Worm (Caenorhabditis elegans): ENCODE results near the gene bath-28.

The bath-28 gene

ce11 chrII:3303582-3303981, 41.2 kb downstream of the bath-28 start (continued):
- TF ChIP-seq aha-1 (tag) (no peak), madf-5 (GFP tag; IDR thresholded peaks at IDR 0.05) (no peak), hlh-11 (tag; optimal IDR thresholded peaks at IDR 0.05) (no peak), nhr-48 (tag; optimal IDR thresholded peaks at IDR 0.05) (no peak), lir-3 (tag; optimal IDR thresholded peaks at IDR 0.05) (no peak), nhr-11 (tag; optimal IDR thresholded peaks at IDR 0.05) (no peak), egl-43 (GFP tag; IDR thresholded peaks at IDR 0.05) (no peak), pha-4 (GFP tag; IDR thresholded peaks at IDR 0.05) (no peak), pha-4 (tag; optimal IDR thresholded peaks at IDR 0.05) (no peak), hif-1 (tag; optimal IDR thresholded peaks at IDR 0.05) (no peak), jun-1 (tag; optimal IDR thresholded peaks at IDR 0.05) (no peak), mdl-1 (tag; optimal IDR thresholded peaks at IDR 0.05) (no peak), php-3 (GFP tag; IDR thresholded peaks at IDR 0.05) (no peak), F49E8.2 (tag; optimal IDR thresholded peaks at IDR 0.05; ENCODE audit: borderline replicate concordance) (no peak), F26F4.8 (GFP tag; conservative IDR thresholded peaks at IDR 0.05) (no peak), Y48G9A.11 (GFP tag; IDR thresholded peaks at IDR 0.05) (no peak), R02D3.7 (tag; optimal IDR thresholded peaks at IDR 0.05) (no peak), daf-8 (GFP tag; IDR thresholded peaks at IDR 0.05) (no peak), nhr-28 (tag; optimal IDR thresholded peaks at IDR 0.05) (peak; percentile 56), F10B5.3 (tag; optimal IDR thresholded peaks at IDR 0.05) (no peak), unc-62 (GFP tag; optimal IDR thresholded peaks at IDR 0.05 in 1 of 2) (no peak), unc-62 (tag; optimal IDR thresholded peaks at IDR 0.05) (no peak), tra-1 (GFP tag; IDR thresholded peaks at IDR 0.05) (no peak), ceh-32 (tag; optimal IDR thresholded peaks at IDR 0.05; ENCODE audit: poor library complexity) (no peak), ZK337.2 (GFP tag; IDR thresholded peaks at IDR 0.05) (no peak), set-16 (GFP tag; IDR thresholded peaks at IDR 0.05) (no peak), daf-12 (tag; optimal IDR thresholded peaks at IDR 0.05) (no peak), skn-1 (tag; optimal IDR thresholded peaks at IDR 0.05) (no peak), ceh-20 (GFP tag; IDR thresholded peaks at IDR 0.05) (no peak), Y105C5A.15 (GFP tag; IDR thresholded peaks at IDR 0.05) (no peak), hmg-1.1 (GFP tag; IDR thresholded peaks at IDR 0.05) (no peak), Y5F2A.4 (GFP tag; optimal IDR thresholded peaks at IDR 0.05) (no peak), mdt-29 (GFP tag; IDR thresholded peaks at IDR 0.05) (no peak), ces-1 (GFP tag; optimal IDR thresholded peaks at IDR 0.05) (no peak), spr-1 (tag; optimal IDR thresholded peaks at IDR 0.05) (no peak), duxl-1 (tag; optimal IDR thresholded peaks at IDR 0.05; ENCODE audit: poor library complexity) (peak; percentile 93), lin-1 (GFP tag; IDR thresholded peaks at IDR 0.05) (no peak), dmd-8 (GFP tag; IDR thresholded peaks at IDR 0.05) (no peak)

ce11 chrII:3299457-3299856, 45.3 kb downstream of the bath-28 start, which contains the start of gene btb-22:
Gene btb-22, plus strand, starts transcription at chrII:3299757.
- TF ChIP-seq mdt-29 (GFP tag; IDR thresholded peaks at IDR 0.05) (no peak), lim-7 (GFP tag; IDR thresholded peaks at IDR 0.05) (no peak), nhr-48 (tag; optimal IDR thresholded peaks at IDR 0.05) (no peak), php-3 (GFP tag; IDR thresholded peaks at IDR 0.05) (no peak)

- TF ChIP-seq ceh-28 (tag; optimal IDR thresholded peaks at IDR 0.05): no peak
- no peak for TF ChIP-seq mxl-3 (GFP tag; optimal IDR thresholded peaks at IDR 0.05)
- TF ChIP-seq dve-1 (tag; optimal IDR thresholded peaks at IDR 0.05; ENCODE audit: insufficient read depth): peak; percentile 39
- TF ChIP-seq daf-16 (GFP tag; optimal IDR thresholded peaks at IDR 0.05): no peak
- peak; percentile 50 for TF ChIP-seq daf-16 (tag; optimal IDR thresholded peaks at IDR 0.05)
- no peak for TF ChIP-seq daf-19 (GFP tag; conservative IDR thresholded peaks at IDR 0.05)
- TF ChIP-seq nhr-28 (tag; optimal IDR thresholded peaks at IDR 0.05): no peak
- TF ChIP-seq tra-1 (GFP tag; IDR thresholded peaks at IDR 0.05): no peak
- TF ChIP-seq fos-1 (tag; optimal IDR thresholded peaks at IDR 0.05): no peak
These were observed 46.9 kb downstream of the bath-28 start, which contains the start of gene btb-18 for ce11 chrII:3297914-3298313. Gene btb-18, plus strand, starts transcription at chrII:3298214.
